Fruit fly (Drosophila melanogaster) whole organism, embryonic: ENCODE measurements around the gene Arc42.
A peak's percentile ranks its signal among the peaks of the same experiment; 100 is the strongest.

Experiments
- Bgb ChIP-seq: fragments of 200-800 bp; sonication (Bioruptor generic); IDR thresholded peaks from 2 replicates; pipeline ENCODE4 v1.3.6; 2022; ENCODE audit warnings: missing biosample characterization, missing genetic modification characterization; ENCODE audit not compliant: partially characterized antibody
- CG10147 ChIP-seq: fragments of 200-800 bp; sonication (Bioruptor generic); optimal IDR thresholded peaks from 2 replicates; lab custom pipeline; 2019; ENCODE audit warnings: missing biosample characterization, mild to moderate bottlenecking, missing genetic modification characterization, moderate library complexity
- CG10274 ChIP-seq: fragments of 200-800 bp; sonication (Bioruptor generic); optimal IDR thresholded peaks from 3 replicates; lab custom pipeline; 2017; ENCODE audit warnings: missing biosample characterization, mild to moderate bottlenecking, missing genetic modification characterization
- CG10462 ChIP-seq: fragments of 200-800 bp; sonication (Bioruptor generic); optimal IDR thresholded peaks from 2 replicates; lab custom pipeline; 2016; ENCODE audit warnings: missing biosample characterization, missing genetic modification characterization
- CG12299 ChIP-seq: fragments of 200-800 bp; sonication (Bioruptor generic); optimal IDR thresholded peaks from 2 replicates; lab custom pipeline; 2018; ENCODE audit warnings: missing biosample characterization, mild to moderate bottlenecking, missing genetic modification characterization
- CG12659 ChIP-seq: fragments of 200-800 bp; sonication (Bioruptor generic); optimal IDR thresholded peaks from 3 replicates; lab custom pipeline; 2017; ENCODE audit warnings: mild to moderate bottlenecking, missing biosample characterization, missing genetic modification reagents, missing genetic modification characterization
- CG15269 ChIP-seq: fragments of 200-800 bp; sonication (Bioruptor generic); optimal IDR thresholded peaks from 2 replicates; lab custom pipeline; 2018; ENCODE audit warnings: missing biosample characterization, mild to moderate bottlenecking, missing genetic modification characterization, moderate library complexity
- CG16779 ChIP-seq: fragments of 200-800 bp; sonication (Bioruptor generic); IDR thresholded peaks from 2 replicates; pipeline ENCODE4 v1.3.6; 2022; ENCODE audit warnings: missing biosample characterization, missing genetic modification characterization
- CG16813 ChIP-seq: fragments of 200-800 bp; sonication (Bioruptor generic); IDR thresholded peaks from 3 replicates; pipeline ENCODE4 v1.3.6; 2022; ENCODE audit warnings: missing biosample characterization, missing genetic modification characterization; ENCODE audit not compliant: partially characterized antibody
- CG3065 ChIP-seq: fragments of 200-800 bp; sonication (Bioruptor generic); optimal IDR thresholded peaks from 2 replicates; lab custom pipeline; 2016; ENCODE audit warnings: missing biosample characterization, missing genetic modification characterization
- CG34224 ChIP-seq: fragments of 200-800 bp; sonication (Bioruptor generic); IDR thresholded peaks from 3 replicates; pipeline ENCODE4 v1.3.6; 2022; ENCODE audit warnings: missing biosample characterization, missing genetic modification characterization; ENCODE audit not compliant: partially characterized antibody
- CG34376 ChIP-seq: fragments of 200-800 bp; sonication (Bioruptor generic); optimal IDR thresholded peaks from 2 replicates; lab custom pipeline; 2018; ENCODE audit warnings: missing biosample characterization, mild to moderate bottlenecking, missing genetic modification characterization
- CG4282 ChIP-seq: fragments of 200-800 bp; sonication (Bioruptor generic); optimal IDR thresholded peaks from 2 replicates; lab custom pipeline; 2016; ENCODE audit warnings: missing biosample characterization, missing genetic modification characterization
- CG4424 ChIP-seq: fragments of 200-800 bp; sonication (Bioruptor generic); optimal IDR thresholded peaks from 3 replicates; lab custom pipeline; 2016; ENCODE audit warnings: missing biosample characterization, missing genetic modification characterization
- CG4730 ChIP-seq: fragments of 200-800 bp; sonication (Bioruptor generic); IDR thresholded peaks from 2 replicates; pipeline ENCODE4 v1.3.6; 2022; ENCODE audit warnings: missing biosample characterization, missing genetic modification characterization
- CG5953 ChIP-seq: fragments of 200-800 bp; sonication (Bioruptor generic); IDR thresholded peaks from 2 replicates; pipeline ENCODE4 v1.3.6; 2022; ENCODE audit warnings: missing biosample characterization, missing genetic modification characterization
- CG7928 ChIP-seq: fragments of 200-800 bp; sonication (Bioruptor generic); optimal IDR thresholded peaks from 2 replicates; lab custom pipeline; 2017; ENCODE audit warnings: missing biosample characterization, mild to moderate bottlenecking, missing genetic modification characterization
- CG8281 ChIP-seq: fragments of 200-800 bp; sonication (Bioruptor generic); optimal IDR thresholded peaks from 2 replicates; lab custom pipeline; 2018; ENCODE audit warnings: missing biosample characterization, mild to moderate bottlenecking, missing genetic modification characterization, moderate library complexity
- CHES-1-like ChIP-seq: fragments of 200-800 bp; sonication (Bioruptor generic); optimal IDR thresholded peaks from 2 replicates; lab custom pipeline; 2016; ENCODE audit warnings: missing biosample characterization, missing genetic modification characterization
- CTCF ChIP-seq: fragments of 200-800 bp; sonication (Bioruptor generic); optimal IDR thresholded peaks from 2 replicates; lab custom pipeline; 2017; ENCODE audit warnings: missing biosample characterization, mild to moderate bottlenecking, missing genetic modification characterization, moderate library complexity
- CrebB ChIP-seq: fragments of 200-800 bp; sonication (Bioruptor generic); optimal IDR thresholded peaks from 3 replicates; lab custom pipeline; 2018; ENCODE audit warnings: missing biosample characterization, mild to moderate bottlenecking, missing genetic modification characterization
- E2f2 ChIP-seq: fragments of 200-800 bp; sonication (Bioruptor generic); IDR thresholded peaks from 2 replicates; pipeline ENCODE4 v1.3.6; 2022; ENCODE audit warnings: missing biosample characterization, missing genetic modification characterization
- Kr ChIP-seq: fragments of 200-800 bp; sonication (Bioruptor generic); optimal IDR thresholded peaks from 2 replicates; lab custom pipeline; 2017; ENCODE audit warnings: missing biosample characterization, mild to moderate bottlenecking, missing genetic modification characterization
- Meics ChIP-seq: fragments of 200-800 bp; sonication (Bioruptor generic); optimal IDR thresholded peaks from 2 replicates; lab custom pipeline; 2017; ENCODE audit warnings: missing biosample characterization, mild to moderate bottlenecking, missing genetic modification characterization
- Mrtf ChIP-seq: fragments of 200-800 bp; sonication (Bioruptor generic); IDR thresholded peaks from 3 replicates; pipeline ENCODE4 v1.3.6; 2022; ENCODE audit warnings: missing biosample characterization, missing genetic modification characterization
- Myb ChIP-seq: fragments of 200-800 bp; sonication (Bioruptor generic); optimal IDR thresholded peaks from 2 replicates; lab custom pipeline; 2016; ENCODE audit warnings: missing biosample characterization, missing genetic modification characterization
- NC2β ChIP-seq: fragments of 200-800 bp; sonication (Bioruptor generic); optimal IDR thresholded peaks from 2 replicates; lab custom pipeline; 2016; ENCODE audit warnings: missing biosample characterization, missing genetic modification characterization
- Oaz ChIP-seq: fragments of 200-800 bp; sonication (Bioruptor generic); IDR thresholded peaks from 2 replicates; pipeline ENCODE4 v1.3.6; 2022; ENCODE audit warnings: missing biosample characterization, missing genetic modification characterization
- ac ChIP-seq: fragments of 200-800 bp; sonication (Bioruptor generic); optimal IDR thresholded peaks from 3 replicates; lab custom pipeline; 2017; ENCODE audit warnings: missing biosample characterization, mild to moderate bottlenecking, missing genetic modification characterization
- ap ChIP-seq: fragments of 200-800 bp; sonication (Bioruptor generic); IDR thresholded peaks from 2 replicates; pipeline ENCODE4 v1.3.6; 2022; ENCODE audit warnings: missing biosample characterization, missing genetic modification characterization
- ash1 ChIP-seq: fragments of 200-800 bp; sonication (Bioruptor generic); optimal IDR thresholded peaks from 2 replicates; lab custom pipeline; 2018; ENCODE audit warnings: missing biosample characterization, mild to moderate bottlenecking, missing genetic modification characterization
- crc ChIP-seq: fragments of 200-800 bp; sonication (Bioruptor generic); optimal IDR thresholded peaks from 2 replicates; lab custom pipeline; 2016; ENCODE audit warnings: missing biosample characterization, missing genetic modification characterization
- da ChIP-seq: fragments of 200-800 bp; sonication (Bioruptor generic); optimal IDR thresholded peaks from 2 replicates; lab custom pipeline; 2016; ENCODE audit warnings: missing biosample characterization, missing genetic modification characterization
- dmrt99B ChIP-seq: fragments of 200-800 bp; sonication (Bioruptor generic); optimal IDR thresholded peaks from 2 replicates; lab custom pipeline; 2018; ENCODE audit warnings: missing biosample characterization, mild to moderate bottlenecking, missing genetic modification characterization, moderate library complexity
- en ChIP-seq: fragments of 200-800 bp; sonication (Bioruptor generic); optimal IDR thresholded peaks from 2 replicates; lab custom pipeline; 2016; ENCODE audit warnings: missing biosample characterization, missing genetic modification characterization
- ewg ChIP-seq: fragments of 200-800 bp; sonication (Bioruptor generic); optimal IDR thresholded peaks from 3 replicates; lab custom pipeline; 2017; ENCODE audit warnings: mild to moderate bottlenecking, missing biosample characterization, missing genetic modification reagents, missing genetic modification characterization
- fd3F ChIP-seq: fragments of 200-800 bp; sonication (Bioruptor generic); optimal IDR thresholded peaks from 2 replicates; lab custom pipeline; 2018; ENCODE audit warnings: missing biosample characterization, mild to moderate bottlenecking, missing genetic modification characterization, moderate library complexity
- gsb-n ChIP-seq: fragments of 200-800 bp; sonication (Bioruptor generic); optimal IDR thresholded peaks from 3 replicates; lab custom pipeline; 2018; ENCODE audit warnings: missing biosample characterization, mild to moderate bottlenecking, missing genetic modification characterization
- hb ChIP-seq: fragments of 200-800 bp; sonication (Bioruptor generic); IDR thresholded peaks from 3 replicates; pipeline ENCODE4 v1.3.6; 2022; ENCODE audit warnings: missing biosample characterization, missing genetic modification characterization; ENCODE audit not compliant: partially characterized antibody
- onecut ChIP-seq: fragments of 200-800 bp; sonication (Bioruptor generic); IDR thresholded peaks from 2 replicates; pipeline ENCODE4 v1.3.6; 2022; ENCODE audit warnings: missing biosample characterization, missing genetic modification characterization
- salm ChIP-seq: fragments of 200-800 bp; sonication (Bioruptor generic); optimal IDR thresholded peaks from 2 replicates; lab custom pipeline; 2018; ENCODE audit warnings: missing biosample characterization, mild to moderate bottlenecking, missing genetic modification characterization
- slbo ChIP-seq: fragments of 200-800 bp; sonication (Bioruptor generic); IDR thresholded peaks from 2 replicates; pipeline ENCODE4 v1.3.6; 2022; ENCODE audit warnings: missing biosample characterization, missing genetic modification characterization
- sqz ChIP-seq: fragments of 200-800 bp; sonication (Bioruptor generic); optimal IDR thresholded peaks from 3 replicates; lab custom pipeline; 2018; ENCODE audit warnings: missing biosample characterization, mild to moderate bottlenecking, missing genetic modification characterization
- ssp ChIP-seq: fragments of 200-800 bp; sonication (Bioruptor generic); IDR thresholded peaks from 2 replicates; pipeline ENCODE4 v1.3.6; 2022; ENCODE audit warnings: missing biosample characterization, missing genetic modification characterization
- tap ChIP-seq: fragments of 200-800 bp; optimal IDR thresholded peaks from 3 replicates; lab custom pipeline; 2019; ENCODE audit warnings: missing biosample characterization, mild to moderate bottlenecking, missing genetic modification characterization, moderate library complexity
- tio ChIP-seq: fragments of 200-800 bp; sonication (Bioruptor generic); optimal IDR thresholded peaks from 2 replicates; lab custom pipeline; 2017; ENCODE audit warnings: missing biosample characterization, missing genetic modification characterization, inconsistent platforms
- trh ChIP-seq: fragments of 200-800 bp; sonication (Bioruptor generic); optimal IDR thresholded peaks from 2 replicates; lab custom pipeline; 2016; ENCODE audit warnings: missing biosample characterization, missing genetic modification characterization
- ttk ChIP-seq: fragments of 200-800 bp; sonication (Bioruptor generic); IDR thresholded peaks from 2 replicates; pipeline ENCODE4 v2.1.2; 2022; ENCODE audit warnings: missing biosample characterization, missing genetic modification characterization
- vvl ChIP-seq: fragments of 200-800 bp; sonication (Bioruptor generic); IDR thresholded peaks from 2 replicates; pipeline ENCODE4 v1.3.6; 2022; ENCODE audit warnings: missing biosample characterization, missing genetic modification characterization
- zen ChIP-seq: fragments of 200-800 bp; sonication (Bioruptor generic); optimal IDR thresholded peaks from 3 replicates; lab custom pipeline; 2018; ENCODE audit warnings: missing biosample characterization, mild to moderate bottlenecking, missing genetic modification characterization, moderate library complexity

Arc42 gene

DNA sequence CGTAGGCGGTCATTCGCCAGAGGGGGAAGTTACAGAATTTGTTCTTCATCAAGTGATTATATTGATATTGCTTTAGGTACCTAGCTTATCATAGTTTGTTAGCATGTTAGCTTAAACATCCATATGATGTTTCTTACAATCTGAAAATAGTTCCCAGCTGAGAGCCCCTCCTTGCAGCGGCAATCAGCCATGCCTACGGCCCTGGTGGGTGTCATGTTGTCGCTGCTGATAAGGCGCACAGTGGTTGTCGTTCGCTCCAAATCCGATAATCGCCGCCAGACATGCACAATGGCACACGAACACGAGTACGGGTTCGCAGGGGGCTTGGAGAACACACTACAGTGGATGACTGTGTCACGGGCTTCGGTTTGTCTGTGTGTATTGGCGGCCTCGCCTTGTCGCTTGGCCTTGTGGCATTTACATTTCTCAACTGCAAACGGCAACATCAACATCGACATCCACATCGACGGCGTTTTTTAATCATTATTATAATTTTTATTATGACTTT lies 28.4 kb downstream of the Arc42 start (continued):
- TF ChIP-seq CG4730 (GFP tag; lab: Robert Waterston, UW): peak; percentile 80
- 0 out of 3 replicates have a peak, but pooled peaks have one; percentile 4 for TF ChIP-seq CG16813
- TF ChIP-seq ap: peak; percentile 58
- no peak for TF ChIP-seq Bgb (GFP tag; lab: Robert Waterston, UW)
- peak; percentile 48 for TF ChIP-seq NC2β (GFP tag; lab: Kevin White, UChicago)
- peak; percentile 21 for TF ChIP-seq ac (GFP tag; lab: Kevin White, UChicago)
- peak; percentile 8 for TF ChIP-seq CG12299 (tag; lab: Kevin White, UChicago)
- TF ChIP-seq trh (GFP tag; lab: Kevin White, UChicago): no peak
- TF ChIP-seq zen (tag; lab: Kevin White, UChicago): peak; percentile 41
- TF ChIP-seq hb (GFP tag; lab: Robert Waterston, UW): no peak
- peak; percentile 48 for TF ChIP-seq da (GFP tag; lab: Kevin White, UChicago)
- peak; percentile 75 for TF ChIP-seq CG10462 (GFP tag; lab: Kevin White, UChicago)
- TF ChIP-seq Kr (GFP tag; lab: Kevin White, UChicago): no peak
- TF ChIP-seq slbo: peak; percentile 90
- peak; percentile 59; the same call in 1 of the 2 replicates for TF ChIP-seq Oaz (GFP tag; lab: Robert Waterston, UW)
- TF ChIP-seq ash1 (GFP tag; lab: Kevin White, UChicago): no peak

DNA sequence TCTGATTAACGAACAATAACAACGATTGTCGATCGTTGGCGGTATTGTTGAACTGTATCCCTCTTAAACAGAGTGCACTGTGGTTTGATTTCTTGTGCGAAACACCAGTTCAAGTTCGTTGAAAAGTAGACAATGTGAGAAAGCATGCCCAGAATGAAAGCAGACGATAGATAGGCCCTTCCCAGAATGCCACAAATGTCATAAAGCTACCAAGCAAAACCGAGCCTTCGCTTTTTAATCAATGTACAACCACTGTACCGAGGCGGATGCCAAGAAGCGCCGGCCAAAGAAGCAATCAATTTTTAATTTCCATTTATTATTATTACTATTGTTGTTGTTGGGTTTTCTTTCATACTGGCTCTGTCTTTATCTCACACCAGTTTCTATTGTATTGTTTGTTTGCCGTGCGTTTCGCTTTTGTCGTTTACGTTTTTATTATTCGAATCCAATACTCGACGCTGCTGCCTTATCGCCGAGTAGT lies 31.4 kb downstream of the Arc42 start:
- TF ChIP-seq tio (GFP tag; lab: Kevin White, UChicago): peak; percentile 73
- TF ChIP-seq CG4282: peak; percentile 73
- TF ChIP-seq en: peak; percentile 72
- peak; percentile 81 for TF ChIP-seq CG12659 (GFP tag; lab: Kevin White, UChicago)
- TF ChIP-seq crc: peak; percentile 64
- TF ChIP-seq Myb (GFP tag; lab: Kevin White, UChicago): peak; percentile 65
- TF ChIP-seq CG3065 (GFP tag; lab: Kevin White, UChicago): peak; percentile 55
- no peak for TF ChIP-seq sqz (GFP tag; lab: Kevin White, UChicago)
- peak; percentile 85 for TF ChIP-seq Meics (GFP tag; lab: Kevin White, UChicago)
- peak; percentile 74 for TF ChIP-seq tap (tag; lab: Kevin White, UChicago)
- no peak for TF ChIP-seq CG34224 (GFP tag; lab: Robert Waterston, UW)
- peak; percentile 71 for TF ChIP-seq gsb-n
- TF ChIP-seq CG15269 (tag; lab: Kevin White, UChicago): peak; percentile 88
- peak; percentile 94 for TF ChIP-seq vvl (GFP tag; lab: Robert Waterston, UW)
- peak; percentile 70 for TF ChIP-seq salm (tag; lab: Kevin White, UChicago)
- no peak for TF ChIP-seq ac (GFP tag; lab: Kevin White, UChicago)
- peak; percentile 49 for TF ChIP-seq ssp
- TF ChIP-seq ttk: peak; percentile 82
- TF ChIP-seq Mrtf (GFP tag; lab: Robert Waterston, UW): peak; percentile 82
- peak; percentile 79 for TF ChIP-seq CG5953 (GFP tag; lab: Robert Waterston, UW)
- TF ChIP-seq ewg: peak; percentile 73
- TF ChIP-seq CrebB (tag; lab: Kevin White, UChicago): peak; percentile 71
- peak; percentile 82 for TF ChIP-seq CG4424 (GFP tag; lab: Kevin White, UChicago)
- TF ChIP-seq CG16779 (GFP tag; lab: Robert Waterston, UW): peak; percentile 68; the same call in 1 of the 2 replicates
- TF ChIP-seq CTCF (GFP tag; lab: Kevin White, UChicago): peak; percentile 25
- peak; percentile 89 for TF ChIP-seq dmrt99B (tag; lab: Kevin White, UChicago)
- TF ChIP-seq CHES-1-like (GFP tag; lab: Kevin White, UChicago): peak; percentile 67
- peak; percentile 79 for TF ChIP-seq fd3F (GFP tag; lab: Kevin White, UChicago)
- TF ChIP-seq E2f2 (GFP tag; lab: Robert Waterston, UW): peak; percentile 73
- peak; percentile 83 for TF ChIP-seq CG34376
- peak; percentile 9 for TF ChIP-seq CG10274 (GFP tag; lab: Kevin White, UChicago)
- TF ChIP-seq CG10147: peak; percentile 61
- peak; percentile 78 for TF ChIP-seq onecut (GFP tag; lab: Robert Waterston, UW)
- peak; percentile 34 for TF ChIP-seq CG8281 (tag; lab: Kevin White, UChicago)
- no peak for TF ChIP-seq CG7928 (GFP tag; lab: Kevin White, UChicago)
